Fruit fly (Drosophila melanogaster) whole organism, prepupa: Measurements from ENCODE around the gene Cralbp.

Source experiments
- CG6808 ChIP-seq: fragments of 200-800 bp; sonication (Bioruptor generic); optimal IDR thresholded peaks from 3 replicates; lab custom pipeline; 2017; ENCODE audit warnings: missing biosample characterization, missing genetic modification characterization, mild to moderate bottlenecking, moderate library complexity, missing genetic modification reagents
- Sox14 ChIP-seq: fragments of 200-800 bp; sonication (Bioruptor generic); optimal IDR thresholded peaks from 3 replicates; lab custom pipeline; 2016; ENCODE audit warnings: missing biosample characterization, missing genetic modification characterization
- salr ChIP-seq, 2 experiments: fragments of 200-800 bp; sonication (Bioruptor generic); optimal IDR thresholded peaks; 3 replicates each; lab custom pipeline; 2016 to 2018; ENCODE audit warnings: missing biosample characterization in 2 of 2, missing genetic modification characterization in 2 of 2, mild to moderate bottlenecking in 1 of 2

DNA sequence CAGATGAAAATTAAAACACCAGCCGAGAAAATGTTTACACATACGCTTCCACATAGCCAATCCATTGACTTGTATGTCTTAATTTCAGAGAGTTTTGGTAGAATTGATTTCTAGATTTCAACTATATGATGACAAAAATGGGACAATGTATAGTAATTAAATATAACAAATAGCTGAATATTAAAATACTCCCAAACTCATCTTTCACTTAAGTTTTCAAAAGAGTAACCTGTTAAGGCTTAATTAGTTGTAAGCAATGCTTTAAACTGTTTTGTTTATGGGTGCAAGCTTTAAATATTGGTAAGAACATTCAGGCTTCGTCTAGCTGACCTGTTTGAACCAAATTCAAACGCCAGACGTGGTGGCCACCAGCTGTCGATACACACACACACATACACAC, 42.2 kb upstream of the Cralbp start:
- TF ChIP-seq salr (GFP tag; optimal IDR thresholded peaks at IDR 0.05; lab: Kevin White, UChicago): no peak
- no peak for TF ChIP-seq Sox14
- no peak for TF ChIP-seq CG6808 (GFP tag; lab: Kevin White, UChicago)
